Worm (Caenorhabditis elegans) whole organism, young adult: ENCODE results near the gene T26C11.4.

Experiments used
- B0019.2 ChIP-seq: fragments of 200-800 bp; sonication (Bioruptor generic); conservative IDR thresholded peaks from 2 replicates; pipeline ENCODE4 v1.3.6; 2022; ENCODE audit warnings: missing genetic modification reagents, missing genetic modification characterization, missing compliant biosample characterization
- B0261.1 ChIP-seq: sonication (generic microtip); optimal IDR thresholded peaks from 2 replicates; lab custom pipeline; 2016; ENCODE audit warnings: mild to moderate bottlenecking, missing genetic modification characterization, moderate library complexity, missing compliant biosample characterization
- D2030.7 ChIP-seq: fragments of 200-800 bp; sonication (Bioruptor generic); IDR thresholded peaks from 2 replicates; pipeline ENCODE4 v1.3.6; 2022; ENCODE audit warnings: missing genetic modification reagents, missing genetic modification characterization, missing compliant biosample characterization
- F49E8.2 ChIP-seq: sonication (generic microtip); optimal IDR thresholded peaks from 3 replicates; lab custom pipeline; 2017; ENCODE audit warnings: missing genetic modification characterization, mild to moderate bottlenecking, missing compliant biosample characterization, antibody characterized with exemption, moderate library complexity; ENCODE audit not compliant: insufficient read depth
- T26A5.8 ChIP-seq: sonication (generic microtip); optimal IDR thresholded peaks from 2 replicates; lab custom pipeline; 2016; ENCODE audit warnings: missing genetic modification characterization, missing compliant biosample characterization
- Y53G8AR.9 ChIP-seq: fragments of 200-800 bp; sonication (Bioruptor generic); conservative IDR thresholded peaks from 2 replicates; pipeline ENCODE4 v1.3.6; 2022; ENCODE audit warnings: missing genetic modification reagents, missing genetic modification characterization, missing compliant biosample characterization
- Y67H2A.10 ChIP-seq: fragments of 200-800 bp; sonication (Bioruptor generic); conservative IDR thresholded peaks from 2 replicates; pipeline ENCODE4 v1.3.6; 2022; ENCODE audit warnings: missing genetic modification reagents, missing genetic modification characterization, missing compliant biosample characterization
- Y79H2A.3 ChIP-seq: fragments of 200-800 bp; sonication (Bioruptor generic); conservative IDR thresholded peaks from 2 replicates; pipeline ENCODE4 v1.3.6; 2022; ENCODE audit warnings: missing genetic modification reagents, missing genetic modification characterization, missing compliant biosample characterization
- Y95B8A.8 ChIP-seq: fragments of 200-800 bp; sonication (Bioruptor generic); IDR thresholded peaks from 2 replicates; pipeline ENCODE4 v1.3.6; 2022; ENCODE audit warnings: missing genetic modification reagents, missing genetic modification characterization, missing compliant biosample characterization
- ama-1 ChIP-seq, 3 experiments: fragments of 150-350 bp in 1 of 3; sonication (generic microtip) in 2 of 3; optimal IDR thresholded peaks; 2 replicates each; lab custom pipeline; 2014 to 2018; ENCODE audit warnings: missing biosample characterization in 2 of 3, missing genetic modification characterization in 2 of 3, missing genetic modification reagents in 2 of 3
- aptf-3 ChIP-seq: fragments of 200-800 bp; sonication (Bioruptor generic); IDR thresholded peaks from 2 replicates; pipeline ENCODE4 v1.3.6; 2022; ENCODE audit warnings: missing genetic modification characterization, missing compliant biosample characterization
- atf-7 ChIP-seq: sonication (generic microtip); optimal IDR thresholded peaks from 2 replicates; lab custom pipeline; 2017; ENCODE audit warnings: mild to moderate bottlenecking, missing genetic modification characterization, missing compliant biosample characterization
- attf-3 ChIP-seq: fragments of 200-800 bp; sonication (Bioruptor generic); conservative IDR thresholded peaks from 2 replicates; pipeline ENCODE4 v1.3.6; 2022; ENCODE audit warnings: missing genetic modification reagents, missing genetic modification characterization, missing compliant biosample characterization
- attf-6 ChIP-seq: fragments of 200-800 bp; sonication (Bioruptor generic); IDR thresholded peaks from 2 replicates; pipeline ENCODE4 v1.3.6; 2022; ENCODE audit warnings: missing genetic modification reagents, missing genetic modification characterization, missing compliant biosample characterization
- ccch-3 ChIP-seq: fragments of 200-800 bp; sonication (Bioruptor generic); optimal IDR thresholded peaks from 2 replicates; lab custom pipeline; 2018; ENCODE audit warnings: mild to moderate bottlenecking, missing genetic modification characterization, missing compliant biosample characterization
- cebp-2 ChIP-seq: fragments of 200-800 bp; sonication (Bioruptor generic); IDR thresholded peaks from 2 replicates; pipeline ENCODE4 v1.3.6; 2022; ENCODE audit warnings: missing genetic modification characterization, missing compliant biosample characterization
- ceh-58 ChIP-seq: fragments of 200-800 bp; sonication (Bioruptor generic); IDR thresholded peaks from 2 replicates; pipeline ENCODE4 v1.3.6; 2022; ENCODE audit warnings: missing genetic modification characterization, missing compliant biosample characterization
- ceh-91 ChIP-seq: fragments of 200-800 bp; sonication (Bioruptor generic); IDR thresholded peaks from 2 replicates; pipeline ENCODE4 v1.3.6; 2022; ENCODE audit warnings: missing genetic modification reagents, missing genetic modification characterization, missing compliant biosample characterization
- chd-7 ChIP-seq: sonication (generic microtip); optimal IDR thresholded peaks from 2 replicates; lab custom pipeline; 2016; ENCODE audit warnings: mild to moderate bottlenecking, missing genetic modification characterization, moderate library complexity, missing compliant biosample characterization
- die-1 ChIP-seq: sonication (generic microtip); optimal IDR thresholded peaks from 2 replicates; lab custom pipeline; 2016; ENCODE audit warnings: missing genotype, mild to moderate bottlenecking, missing genetic modification characterization, missing compliant biosample characterization
- dox-1 ChIP-seq: fragments of 200-800 bp; sonication (Bioruptor generic); IDR thresholded peaks from 2 replicates; pipeline ENCODE4 v1.3.6; 2022; ENCODE audit warnings: missing genetic modification reagents, missing genetic modification characterization, missing compliant biosample characterization
- efl-1 ChIP-seq: fragments of 150-350 bp; optimal IDR thresholded peaks from 2 replicates; lab custom pipeline; 2014; ENCODE audit warnings: missing biosample characterization, missing genetic modification reagents, missing genetic modification characterization
- egl-44 ChIP-seq: fragments of 200-800 bp; sonication (Bioruptor generic); IDR thresholded peaks from 2 replicates; pipeline ENCODE4 v1.3.6; 2022; ENCODE audit warnings: missing genetic modification reagents, missing genetic modification characterization, missing compliant biosample characterization
- fkh-3 ChIP-seq: sonication (generic microtip); optimal IDR thresholded peaks from 2 replicates; lab custom pipeline; 2016; ENCODE audit warnings: mild to moderate bottlenecking, missing genetic modification characterization, missing compliant biosample characterization
- hlh-26 ChIP-seq: fragments of 200-800 bp; sonication (Bioruptor generic); conservative IDR thresholded peaks from 2 replicates; pipeline ENCODE4 v1.3.6; 2022; ENCODE audit warnings: missing genetic modification reagents, missing genetic modification characterization, missing compliant biosample characterization
- hmg-1.2 ChIP-seq: fragments of 200-800 bp; sonication (Bioruptor generic); IDR thresholded peaks from 2 replicates; pipeline ENCODE4 v1.3.6; 2022; ENCODE audit warnings: missing genetic modification reagents, missing genetic modification characterization, missing compliant biosample characterization
- hsf-1 ChIP-seq: fragments of 200-800 bp; sonication (Bioruptor generic); IDR thresholded peaks from 2 replicates; pipeline ENCODE4 v1.3.6; 2022; ENCODE audit warnings: missing genetic modification reagents, missing genetic modification characterization, missing compliant biosample characterization
- let-607 ChIP-seq, 2 experiments: fragments of 200-800 bp in 1 of 2; sonication (Bioruptor generic) in 1 of 2; sonication (generic microtip) in 1 of 2; optimal IDR thresholded peaks; 2 replicates each; lab custom pipeline; 2016 to 2018; ENCODE audit warnings: mild to moderate bottlenecking in 2 of 2, missing compliant biosample characterization in 2 of 2, missing genetic modification characterization in 2 of 2, moderate library complexity in 2 of 2, missing genotype in 1 of 2
- lin-40 ChIP-seq: sonication (generic microtip); optimal IDR thresholded peaks from 2 replicates; lab custom pipeline; 2016; ENCODE audit warnings: missing genetic modification characterization, mild to moderate bottlenecking, missing compliant biosample characterization, missing genotype, missing genetic modification reagents
- lin-54 ChIP-seq: fragments of 200-800 bp; sonication (Bioruptor generic); optimal IDR thresholded peaks from 2 replicates; lab custom pipeline; 2018; ENCODE audit warnings: mild to moderate bottlenecking, missing genetic modification characterization, missing compliant biosample characterization
- madf-3 ChIP-seq: fragments of 200-800 bp; sonication (Bioruptor generic); IDR thresholded peaks from 2 replicates; pipeline ENCODE4 v1.3.6; 2022; ENCODE audit warnings: missing genetic modification reagents, missing genetic modification characterization, missing compliant biosample characterization
- mxl-1 ChIP-seq: sonication (generic microtip); optimal IDR thresholded peaks from 2 replicates; lab custom pipeline; 2016; ENCODE audit warnings: missing genetic modification characterization, missing compliant biosample characterization
- nfya-2 ChIP-seq: fragments of 200-800 bp; sonication (Bioruptor generic); IDR thresholded peaks from 2 replicates; pipeline ENCODE4 v1.3.6; 2022; ENCODE audit warnings: missing genetic modification reagents, missing genetic modification characterization, missing compliant biosample characterization
- nhr-120 ChIP-seq: fragments of 200-800 bp; sonication (Bioruptor generic); IDR thresholded peaks from 2 replicates; pipeline ENCODE4 v1.3.6; 2022; ENCODE audit warnings: missing genetic modification characterization, missing compliant biosample characterization
- nhr-27 ChIP-seq: fragments of 200-800 bp; sonication (Bioruptor generic); optimal IDR thresholded peaks from 2 replicates; lab custom pipeline; 2018; ENCODE audit warnings: mild to moderate bottlenecking, missing genetic modification characterization, moderate library complexity, missing compliant biosample characterization
- nhr-80 ChIP-seq: sonication (generic microtip); optimal IDR thresholded peaks from 2 replicates; lab custom pipeline; 2016; ENCODE audit warnings: missing genetic modification characterization, missing compliant biosample characterization
- pha-4 ChIP-seq: fragments of 150-350 bp; sonication (generic microtip); optimal IDR thresholded peaks from 2 replicates; lab custom pipeline; 2014; ENCODE audit warnings: missing biosample characterization, missing genetic modification reagents, missing genetic modification characterization
- rcor-1 ChIP-seq: fragments of 200-800 bp; sonication (Bioruptor generic); IDR thresholded peaks from 2 replicates; pipeline ENCODE4 v1.3.6; 2022; ENCODE audit warnings: missing genetic modification reagents, missing genetic modification characterization, missing compliant biosample characterization
- rpc-1 ChIP-seq, 2 experiments: fragments of 150-350 bp in 1 of 2; sonication (generic microtip) in 1 of 2; optimal IDR thresholded peaks; 2 replicates each; lab custom pipeline; 2014 to 2018; ENCODE audit warnings: missing biosample characterization in 1 of 2, missing genetic modification characterization in 1 of 2, missing genetic modification reagents in 1 of 2, missing genotype in 1 of 2
- sea-2 ChIP-seq: fragments of 200-800 bp; sonication (Bioruptor generic); IDR thresholded peaks from 2 replicates; pipeline ENCODE4 v1.3.6; 2022; ENCODE audit warnings: missing genetic modification characterization, missing compliant biosample characterization
- snpc-1.3 ChIP-seq: sonication (generic microtip); optimal IDR thresholded peaks from 2 replicates; lab custom pipeline; 2017; ENCODE audit warnings: missing genetic modification characterization, mild to moderate bottlenecking, missing compliant biosample characterization, antibody characterized with exemption, moderate library complexity, missing genotype, missing genetic modification reagents; ENCODE audit not compliant: insufficient read depth
- snpc-3.4 ChIP-seq: sonication (generic microtip); optimal IDR thresholded peaks from 2 replicates; lab custom pipeline; 2017; ENCODE audit warnings: missing genetic modification characterization, mild to moderate bottlenecking, missing compliant biosample characterization, antibody characterized with exemption, moderate library complexity, missing genotype, missing genetic modification reagents
- sptf-2 ChIP-seq: fragments of 200-800 bp; sonication (Bioruptor generic); optimal IDR thresholded peaks from 2 replicates; lab custom pipeline; 2018; ENCODE audit warnings: mild to moderate bottlenecking, missing genetic modification characterization, missing compliant biosample characterization
- tbx-9 ChIP-seq: sonication (generic microtip); optimal IDR thresholded peaks from 2 replicates; lab custom pipeline; 2016; ENCODE audit warnings: borderline replicate concordance, missing genetic modification characterization, inconsistent platforms, missing compliant biosample characterization
- tlf-1 ChIP-seq: fragments of 200-800 bp; sonication (Bioruptor generic); optimal IDR thresholded peaks from 2 replicates; lab custom pipeline; 2018; ENCODE audit warnings: mild to moderate bottlenecking, missing genetic modification characterization, missing compliant biosample characterization
- unc-62 ChIP-seq: fragments of 150-350 bp; optimal IDR thresholded peaks from 2 replicates; lab custom pipeline; 2014; ENCODE audit warnings: missing biosample characterization, missing genetic modification reagents, missing genetic modification characterization
- xnd-1 ChIP-seq: sonication (generic microtip); optimal IDR thresholded peaks from 2 replicates; lab custom pipeline; 2016; ENCODE audit warnings: missing genotype, missing genetic modification reagents, missing genetic modification characterization, missing compliant biosample characterization
- ztf-22 ChIP-seq: fragments of 200-800 bp; sonication (Bioruptor generic); optimal IDR thresholded peaks from 2 replicates; lab custom pipeline; 2018; ENCODE audit warnings: mild to moderate bottlenecking, missing genetic modification characterization, moderate library complexity, missing compliant biosample characterization

T26C11.4 gene

DNA sequence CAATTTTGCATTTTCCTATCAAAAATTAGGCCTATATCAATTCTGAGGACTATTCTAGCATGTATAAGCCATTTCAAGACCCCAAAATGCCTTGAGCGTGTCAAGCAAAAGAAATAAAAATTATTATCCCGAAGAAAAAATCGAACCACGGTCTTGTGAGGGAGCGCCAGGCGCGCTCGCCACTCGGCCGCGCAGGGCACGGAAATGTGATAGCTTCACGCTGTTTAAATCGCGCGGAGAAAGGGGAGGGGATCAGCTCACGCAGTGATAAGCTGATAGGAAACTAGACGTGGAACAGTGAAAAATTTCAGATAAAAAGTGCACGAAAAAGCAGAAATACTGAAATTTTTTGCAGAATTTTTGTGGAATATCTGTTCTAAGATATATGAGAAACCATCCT, 7.6 kb downstream of the T26C11.4 start (continued):
- TF ChIP-seq Y79H2A.3 (GFP tag; lab: Robert Waterston, UW) (no peak), rpc-1 (optimal IDR thresholded peaks at IDR 0.05; lab: Kevin White, UChicago) (peak; percentile 91), rpc-1 (tag; optimal IDR thresholded peaks at IDR 0.05; lab: Kevin White, UChicago) (peak; percentile 98), B0019.2 (GFP tag; lab: Robert Waterston, UW) (no peak), ceh-58 (no peak), madf-3 (GFP tag; lab: Robert Waterston, UW) (no peak), rcor-1 (GFP tag; lab: Robert Waterston, UW) (peak; percentile 64), lin-40 (tag; lab: Kevin White, UChicago) (no peak), ccch-3 (GFP tag; lab: Kevin White, UChicago) (no peak), let-607 (tag; optimal IDR thresholded peaks at IDR 0.05; lab: Kevin White, UChicago) (peak; percentile 37 to 53), atf-7 (tag; lab: Kevin White, UChicago) (peak; percentile 55), hsf-1 (GFP tag; lab: Robert Waterston, UW) (peak; percentile 23; the same call in 1 of the 2 replicates), attf-6 (no peak), hlh-26 (GFP tag; lab: Robert Waterston, UW) (no peak), F49E8.2 (tag; lab: Kevin White, UChicago) (peak; percentile 31), Y67H2A.10 (no peak), dox-1 (peak; percentile 73), nfya-2 (GFP tag; lab: Robert Waterston, UW) (no peak), mxl-1 (tag; lab: Kevin White, UChicago) (peak; percentile 70), tlf-1 (GFP tag; lab: Kevin White, UChicago) (peak; percentile 31), ztf-22 (GFP tag; lab: Kevin White, UChicago) (no peak), pha-4 (tag; lab: Kevin White, UChicago) (no peak), sea-2 (GFP tag; lab: Robert Waterston, UW) (no peak), aptf-3 (GFP tag; lab: Robert Waterston, UW) (no peak), fkh-3 (tag; lab: Kevin White, UChicago) (peak; percentile 24), lin-54 (GFP tag; lab: Kevin White, UChicago) (peak; percentile 53), Y95B8A.8 (GFP tag; lab: Robert Waterston, UW) (peak; percentile 60; the same call in 1 of the 2 replicates), D2030.7 (peak; percentile 67), T26A5.8 (tag; lab: Kevin White, UChicago) (no peak), efl-1 (no peak), hmg-1.2 (GFP tag; lab: Robert Waterston, UW) (peak; percentile 78), attf-3 (GFP tag; lab: Robert Waterston, UW) (no peak), Y53G8AR.9 (GFP tag; lab: Robert Waterston, UW) (peak; percentile 28; the same call in 1 of the 2 replicates), ama-1 (optimal IDR thresholded peaks at IDR 0.05; lab: Kevin White, UChicago) (no peak), ama-1 (GFP tag; optimal IDR thresholded peaks at IDR 0.05; lab: Kevin White, UChicago) (peak; percentile 0 to 86), chd-7 (peak; percentile 69), B0261.1 (peak; percentile 96), cebp-2 (0 out of 2 replicates have a peak, but pooled peaks have one; percentile 23), egl-44 (GFP tag; lab: Robert Waterston, UW) (peak; percentile 71; the same call in 1 of the 2 replicates), tbx-9 (tag; lab: Kevin White, UChicago) (no peak), sptf-2 (GFP tag; lab: Kevin White, UChicago) (peak; percentile 63), snpc-3.4 (tag; lab: Kevin White, UChicago) (peak; percentile 57), snpc-1.3 (tag; lab: Kevin White, UChicago) (peak; percentile 89), nhr-27 (tag; lab: Kevin White, UChicago) (no peak), nhr-120 (no peak), unc-62 (GFP tag; lab: Kevin White, UChicago) (no peak), die-1 (tag; lab: Kevin White, UChicago) (peak; percentile 86), nhr-80 (tag; lab: Kevin White, UChicago) (peak; percentile 2), xnd-1 (tag; lab: Kevin White, UChicago) (no peak), ceh-91 (GFP tag; lab: Robert Waterston, UW) (no peak)
